Fruit fly (Drosophila melanogaster) whole organism, embryonic: ENCODE measurements around the gene Bet3.

Experiments
- Bdp1 ChIP-seq: fragments of 200-800 bp; sonication (Bioruptor generic); optimal IDR thresholded peaks from 3 replicates; lab custom pipeline; 2016; ENCODE audit warnings: missing biosample characterization, missing genetic modification characterization
- CG10209 ChIP-seq: fragments of 200-800 bp; sonication (Bioruptor generic); optimal IDR thresholded peaks from 3 replicates; lab custom pipeline; 2017; ENCODE audit warnings: missing biosample characterization, mild to moderate bottlenecking, missing genetic modification characterization, missing genetic modification reagents
- CG10274 ChIP-seq: fragments of 200-800 bp; sonication (Bioruptor generic); optimal IDR thresholded peaks from 3 replicates; lab custom pipeline; 2017; ENCODE audit warnings: missing biosample characterization, mild to moderate bottlenecking, missing genetic modification characterization
- CG10543 ChIP-seq: fragments of 200-800 bp; sonication (Bioruptor generic); optimal IDR thresholded peaks from 3 replicates; lab custom pipeline; 2017; ENCODE audit warnings: missing biosample characterization, mild to moderate bottlenecking, missing genetic modification characterization, moderate library complexity
- CG10654 ChIP-seq: fragments of 200-800 bp; sonication (Bioruptor generic); optimal IDR thresholded peaks from 2 replicates; lab custom pipeline; 2016; ENCODE audit warnings: missing biosample characterization, missing genetic modification characterization
- CG11695 ChIP-seq: fragments of 200-800 bp; sonication (Bioruptor generic); IDR thresholded peaks from 3 replicates; pipeline ENCODE4 v1.3.6; 2022; ENCODE audit warnings: missing biosample characterization, missing genetic modification characterization
- CG12219 ChIP-seq: fragments of 200-800 bp; sonication (Bioruptor generic); optimal IDR thresholded peaks from 3 replicates; lab custom pipeline; 2018; ENCODE audit warnings: missing biosample characterization, mild to moderate bottlenecking, missing genetic modification characterization
- CG12299 ChIP-seq: fragments of 200-800 bp; sonication (Bioruptor generic); optimal IDR thresholded peaks from 2 replicates; lab custom pipeline; 2018; ENCODE audit warnings: missing biosample characterization, mild to moderate bottlenecking, missing genetic modification characterization
- CG12769 ChIP-seq: fragments of 200-800 bp; sonication (Bioruptor generic); optimal IDR thresholded peaks from 2 replicates; lab custom pipeline; 2019; ENCODE audit warnings: missing biosample characterization, mild to moderate bottlenecking, missing genetic modification characterization, moderate library complexity
- CG13424 ChIP-seq: fragments of 200-800 bp; sonication (Bioruptor generic); optimal IDR thresholded peaks from 2 replicates; lab custom pipeline; 2019; ENCODE audit warnings: missing biosample characterization, mild to moderate bottlenecking, missing genetic modification characterization, moderate library complexity
- CG14014 ChIP-seq: fragments of 200-800 bp; sonication (Bioruptor generic); IDR thresholded peaks from 2 replicates; pipeline ENCODE4 v1.3.6; 2022; ENCODE audit warnings: missing biosample characterization, missing genetic modification characterization
- CG14441 ChIP-seq: fragments of 200-800 bp; sonication (Bioruptor generic); IDR thresholded peaks from 2 replicates; pipeline ENCODE4 v1.3.6; 2022; ENCODE audit warnings: missing biosample characterization, missing genetic modification characterization
- CG16813 ChIP-seq: fragments of 200-800 bp; sonication (Bioruptor generic); IDR thresholded peaks from 3 replicates; pipeline ENCODE4 v1.3.6; 2022; ENCODE audit warnings: missing biosample characterization, missing genetic modification characterization; ENCODE audit not compliant: partially characterized antibody
- CG2129 ChIP-seq: fragments of 200-800 bp; sonication (Bioruptor generic); IDR thresholded peaks from 2 replicates; pipeline ENCODE4 v1.3.6; 2022; ENCODE audit warnings: missing biosample characterization, missing genetic modification characterization; ENCODE audit not compliant: partially characterized antibody
- CG2199 ChIP-seq: fragments of 200-800 bp; sonication (Bioruptor generic); IDR thresholded peaks from 3 replicates; pipeline ENCODE4 v1.3.6; 2022; ENCODE audit warnings: missing biosample characterization, missing genetic modification characterization
- CG3065 ChIP-seq: fragments of 200-800 bp; sonication (Bioruptor generic); optimal IDR thresholded peaks from 2 replicates; lab custom pipeline; 2016; ENCODE audit warnings: missing biosample characterization, missing genetic modification characterization
- CG3163 ChIP-seq: fragments of 200-800 bp; sonication (Bioruptor generic); optimal IDR thresholded peaks from 3 replicates; lab custom pipeline; 2016; ENCODE audit warnings: missing biosample characterization, missing genetic modification characterization
- CG32532 ChIP-seq: fragments of 200-800 bp; sonication (Bioruptor generic); IDR thresholded peaks from 2 replicates; pipeline ENCODE4 v1.3.6; 2022; ENCODE audit warnings: missing biosample characterization, missing genetic modification characterization
- CG3281 ChIP-seq: fragments of 200-800 bp; sonication (Bioruptor generic); optimal IDR thresholded peaks from 3 replicates; lab custom pipeline; 2017; ENCODE audit warnings: missing biosample characterization, mild to moderate bottlenecking, missing genetic modification characterization
- CG3726 ChIP-seq: fragments of 200-800 bp; sonication (Bioruptor generic); IDR thresholded peaks from 3 replicates; pipeline ENCODE4, ENCODE4 v1.3.6; 2022; ENCODE audit warnings: missing biosample characterization, missing genetic modification characterization
- CG4282 ChIP-seq: fragments of 200-800 bp; sonication (Bioruptor generic); optimal IDR thresholded peaks from 2 replicates; lab custom pipeline; 2016; ENCODE audit warnings: missing biosample characterization, missing genetic modification characterization
- CG43689 ChIP-seq: fragments of 200-800 bp; sonication (Bioruptor generic); IDR thresholded peaks from 2 replicates; pipeline ENCODE4 v1.3.6; 2022; ENCODE audit warnings: missing biosample characterization, missing genetic modification characterization
- CG4424 ChIP-seq: fragments of 200-800 bp; sonication (Bioruptor generic); optimal IDR thresholded peaks from 3 replicates; lab custom pipeline; 2016; ENCODE audit warnings: missing biosample characterization, missing genetic modification characterization
- CG5245 ChIP-seq: fragments of 200-800 bp; sonication (Bioruptor generic); optimal IDR thresholded peaks from 3 replicates; lab custom pipeline; 2016; ENCODE audit warnings: missing biosample characterization, missing genetic modification characterization
- CG9876 ChIP-seq: fragments of 200-800 bp; sonication (Bioruptor generic); optimal IDR thresholded peaks from 2 replicates; lab custom pipeline; 2016; ENCODE audit warnings: missing biosample characterization, missing genetic modification characterization
- CkIIα-i1 ChIP-seq: fragments of 200-800 bp; sonication (Bioruptor generic); IDR thresholded peaks from 2 replicates; pipeline ENCODE4 v1.3.6; 2022; ENCODE audit warnings: missing biosample characterization, missing genetic modification characterization
- CrebB ChIP-seq: fragments of 200-800 bp; sonication (Bioruptor generic); optimal IDR thresholded peaks from 3 replicates; lab custom pipeline; 2018; ENCODE audit warnings: missing biosample characterization, mild to moderate bottlenecking, missing genetic modification characterization
- Dek ChIP-seq: fragments of 200-800 bp; sonication (Bioruptor generic); optimal IDR thresholded peaks from 3 replicates; lab custom pipeline; 2019; ENCODE audit warnings: missing biosample characterization, mild to moderate bottlenecking, missing genetic modification characterization, moderate library complexity
- H15 ChIP-seq: fragments of 200-800 bp; sonication (Bioruptor generic); IDR thresholded peaks from 3 replicates; pipeline ENCODE4 v1.3.6; 2022; ENCODE audit warnings: missing biosample characterization, missing genetic modification characterization
- H2.0 ChIP-seq: fragments of 200-800 bp; sonication (Bioruptor generic); IDR thresholded peaks from 2 replicates; pipeline ENCODE4 v1.3.6; 2022; ENCODE audit warnings: missing biosample characterization, missing genetic modification characterization
- Hr39 ChIP-seq: fragments of >200 bp; optimal IDR thresholded peaks from 2 replicates; lab custom pipeline; 2017
- NC2α ChIP-seq: fragments of 200-800 bp; sonication (Bioruptor generic); optimal IDR thresholded peaks from 2 replicates; lab custom pipeline; 2016; ENCODE audit warnings: missing biosample characterization, missing genetic modification characterization
- NFAT ChIP-seq: fragments of 200-800 bp; sonication (Bioruptor generic); IDR thresholded peaks from 2 replicates; pipeline ENCODE4 v1.3.6; 2022; ENCODE audit warnings: missing biosample characterization, missing genetic modification characterization
- Nf-YC ChIP-seq: fragments of 200-800 bp; optimal IDR thresholded peaks from 3 replicates; lab custom pipeline; 2019; ENCODE audit warnings: missing biosample characterization, mild to moderate bottlenecking, missing genetic modification characterization, moderate library complexity
- Side ChIP-seq: fragments of 200-800 bp; sonication (Bioruptor generic); optimal IDR thresholded peaks from 2 replicates; lab custom pipeline; 2016; ENCODE audit warnings: missing biosample characterization, missing genetic modification characterization
- Tbp ChIP-seq: fragments of >200 bp; optimal IDR thresholded peaks from 2 replicates; lab custom pipeline; 2018; ENCODE audit warnings: missing biosample characterization, missing genetic modification characterization
- Trl ChIP-seq, 3 experiments: fragments of >200 bp in 2 of 3; fragments of 200-800 bp in 1 of 3; sonication (Bioruptor generic) in 1 of 3; optimal IDR thresholded peaks; 2 replicates in 1 of 3; 3 replicates in 2 of 3; lab custom pipeline; 2016 to 2017; ENCODE audit warnings: missing biosample characterization in 1 of 3, missing genetic modification characterization in 1 of 3
- Usf ChIP-seq: fragments of 200-800 bp; sonication (Bioruptor generic); optimal IDR thresholded peaks from 2 replicates; lab custom pipeline; 2017; ENCODE audit warnings: missing genotype, missing biosample characterization, missing genetic modification characterization
- cwo ChIP-seq: fragments of 200-800 bp; sonication (Bioruptor generic); optimal IDR thresholded peaks from 3 replicates; lab custom pipeline; 2017; ENCODE audit warnings: missing biosample characterization, missing genetic modification characterization, mild to moderate bottlenecking, moderate library complexity, missing genetic modification reagents
- dmrt11E ChIP-seq: fragments of 200-800 bp; sonication (Bioruptor generic); optimal IDR thresholded peaks from 3 replicates; lab custom pipeline; 2018; ENCODE audit warnings: missing biosample characterization, mild to moderate bottlenecking, missing genetic modification characterization, moderate library complexity
- gce ChIP-seq: fragments of 200-800 bp; sonication (Bioruptor generic); IDR thresholded peaks from 3 replicates; pipeline ENCODE4 v1.3.6; 2022; ENCODE audit warnings: missing biosample characterization, missing genetic modification characterization
- hb ChIP-seq: fragments of 200-800 bp; sonication (Bioruptor generic); IDR thresholded peaks from 3 replicates; pipeline ENCODE4 v1.3.6; 2022; ENCODE audit warnings: missing biosample characterization, missing genetic modification characterization; ENCODE audit not compliant: partially characterized antibody
- hth ChIP-seq: fragments of >200 bp; optimal IDR thresholded peaks from 2 replicates; lab custom pipeline; 2017; ENCODE audit warnings: inconsistent platforms
- ken ChIP-seq: fragments of 200-800 bp; sonication (Bioruptor generic); IDR thresholded peaks from 3 replicates; pipeline ENCODE4 v1.3.6; 2022; ENCODE audit warnings: missing biosample characterization, missing genetic modification characterization
- oc ChIP-seq: fragments of 200-800 bp; sonication (Bioruptor generic); optimal IDR thresholded peaks from 2 replicates; lab custom pipeline; 2018; ENCODE audit warnings: missing biosample characterization, mild to moderate bottlenecking, missing genetic modification characterization, moderate library complexity
- otp ChIP-seq: fragments of 200-800 bp; sonication (Bioruptor generic); IDR thresholded peaks from 3 replicates; pipeline ENCODE4, ENCODE4 v1.3.6; 2022; ENCODE audit warnings: missing biosample characterization, missing genetic modification characterization
- shn ChIP-seq: fragments of 200-800 bp; sonication (Bioruptor generic); optimal IDR thresholded peaks from 3 replicates; lab custom pipeline; 2016; ENCODE audit warnings: missing biosample characterization, missing genetic modification characterization
- slbo ChIP-seq: fragments of 200-800 bp; sonication (Bioruptor generic); IDR thresholded peaks from 2 replicates; pipeline ENCODE4 v1.3.6; 2022; ENCODE audit warnings: missing biosample characterization, missing genetic modification characterization
- slou ChIP-seq: fragments of 200-800 bp; sonication (Bioruptor generic); optimal IDR thresholded peaks from 3 replicates; lab custom pipeline; 2016; ENCODE audit warnings: missing biosample characterization, missing genetic modification characterization
- trem ChIP-seq: fragments of 200-800 bp; optimal IDR thresholded peaks from 3 replicates; lab custom pipeline; 2019; ENCODE audit warnings: missing biosample characterization, mild to moderate bottlenecking, missing genetic modification characterization, moderate library complexity
- unc-4 ChIP-seq: fragments of 200-800 bp; sonication (Bioruptor generic); IDR thresholded peaks from 2 replicates; pipeline ENCODE4 v1.3.6; 2022; ENCODE audit warnings: missing biosample characterization, missing genetic modification characterization; ENCODE audit not compliant: partially characterized antibody

Gene Bet3

DNA sequence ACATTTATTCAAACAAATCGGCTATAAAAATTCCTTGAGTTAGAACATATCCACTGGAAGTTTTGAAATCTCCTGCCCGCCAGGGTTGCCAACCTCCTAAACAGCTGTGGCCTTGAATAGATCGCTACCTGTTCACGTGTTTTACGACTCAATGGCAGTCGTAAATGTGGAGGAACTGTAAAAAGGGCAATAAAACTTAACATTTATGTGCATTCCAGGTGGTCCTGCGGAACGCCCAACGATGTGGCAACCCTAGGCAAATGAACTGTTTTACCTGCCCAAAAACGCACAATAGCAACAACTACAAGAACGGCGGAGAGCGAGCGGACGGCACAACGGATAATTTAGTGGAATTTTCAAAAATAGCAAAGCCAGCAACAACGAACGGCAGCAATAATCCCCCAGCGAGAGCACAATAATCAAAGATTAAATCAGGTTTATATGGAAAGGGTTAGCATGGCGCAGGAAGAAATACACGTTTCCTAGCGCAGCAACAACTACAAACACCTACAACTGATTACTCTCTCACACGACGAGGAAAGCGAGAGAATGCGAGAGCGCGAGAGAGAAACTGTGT is 19.7 kb upstream of the Bet3 start (continued):
- no peak for TF ChIP-seq slou (GFP tag; lab: Kevin White, UChicago)
- peak; percentile 53 for TF ChIP-seq CG12769 (tag; lab: Kevin White, UChicago)
- TF ChIP-seq H2.0 (GFP tag; lab: Robert Waterston, UW), result peak; percentile 51
- TF ChIP-seq NC2α, result no peak
- no peak for TF ChIP-seq unc-4 (GFP tag; lab: Robert Waterston, UW)
- peak; percentile 20 for TF ChIP-seq CG3065 (GFP tag; lab: Kevin White, UChicago)
- no peak for TF ChIP-seq CkIIα-i1 (GFP tag; lab: Robert Waterston, UW)
- no peak for TF ChIP-seq CG13424 (tag; lab: Kevin White, UChicago)
- no peak for TF ChIP-seq gce
- TF ChIP-seq Trl (optimal IDR thresholded peaks at IDR 0.05; lab: Kevin White, UChicago), result peak in 1 of 2 experiments; percentile 96
- TF ChIP-seq Trl (GFP tag; optimal IDR thresholded peaks at IDR 0.05; lab: Kevin White, UChicago), result no peak
- TF ChIP-seq CG9876 (GFP tag; lab: Kevin White, UChicago), result no peak
- TF ChIP-seq ken (GFP tag; lab: Robert Waterston, UW), result peak; percentile 54; the same call in 1 of the 3 replicates
- TF ChIP-seq CG14441 (GFP tag; lab: Robert Waterston, UW), result peak; percentile 48; the same call in 1 of the 2 replicates
- no peak for TF ChIP-seq CG10543 (GFP tag; lab: Kevin White, UChicago)
- no peak for TF ChIP-seq H15 (GFP tag; lab: Robert Waterston, UW)
- no peak for TF ChIP-seq CG5245 (GFP tag; lab: Kevin White, UChicago)
- peak; percentile 42 for TF ChIP-seq dmrt11E (tag; lab: Kevin White, UChicago)
- TF ChIP-seq CG16813 (GFP tag; lab: Robert Waterston, UW), result no peak
- peak; percentile 52 for TF ChIP-seq shn (GFP tag; lab: Kevin White, UChicago)
- TF ChIP-seq CG3281 (GFP tag; lab: Kevin White, UChicago), result peak; percentile 53
- no peak for TF ChIP-seq Side (GFP tag; lab: Kevin White, UChicago)
- no peak for TF ChIP-seq CG10209 (GFP tag; lab: Kevin White, UChicago)
- TF ChIP-seq CG10654 (GFP tag; lab: Kevin White, UChicago), result peak; percentile 49
- no peak for TF ChIP-seq CG3163 (GFP tag; lab: Kevin White, UChicago)
- TF ChIP-seq CG2129 (GFP tag; lab: Robert Waterston, UW), result no peak
- no peak for TF ChIP-seq CrebB (tag; lab: Kevin White, UChicago)
- TF ChIP-seq CG11695 (GFP tag; lab: Robert Waterston, UW), result peak; percentile 47; the same call in 2 of the 3 replicates
- TF ChIP-seq Hr39 (lab: Kevin White, UChicago), result no peak
- TF ChIP-seq Usf (GFP tag; lab: Kevin White, UChicago), result peak; percentile 8
- TF ChIP-seq CG3726 (GFP tag; lab: Robert Waterston, UW), result no peak
- TF ChIP-seq hb, result no peak
- no peak for TF ChIP-seq CG43689 (GFP tag; lab: Robert Waterston, UW)
- TF ChIP-seq CG32532, result peak; percentile 62
- no peak for TF ChIP-seq trem (tag; lab: Kevin White, UChicago)
- no peak for TF ChIP-seq oc (tag; lab: Kevin White, UChicago)
- TF ChIP-seq Dek (tag; lab: Kevin White, UChicago), result no peak
- TF ChIP-seq slbo (GFP tag; lab: Robert Waterston, UW), result peak; percentile 59
- TF ChIP-seq CG12219 (GFP tag; lab: Kevin White, UChicago), result peak; percentile 18
- TF ChIP-seq CG12299 (tag; lab: Kevin White, UChicago), result no peak
- TF ChIP-seq CG10274 (GFP tag; lab: Kevin White, UChicago), result peak; percentile 23
- no peak for TF ChIP-seq cwo (GFP tag; lab: Kevin White, UChicago)
- TF ChIP-seq CG4424 (GFP tag; lab: Kevin White, UChicago), result no peak
- no peak for TF ChIP-seq Bdp1
- TF ChIP-seq Nf-YC (tag; lab: Kevin White, UChicago), result no peak
- TF ChIP-seq hth, result no peak
- peak; percentile 46; the same call in 1 of the 2 replicates for TF ChIP-seq CG14014 (GFP tag; lab: Robert Waterston, UW)
- TF ChIP-seq Tbp (GFP tag; lab: Kevin White, UChicago), result no peak
- no peak for TF ChIP-seq CG4282 (GFP tag; lab: Kevin White, UChicago)
- TF ChIP-seq otp, result peak; percentile 42; the same call in 2 of the 3 replicates
- TF ChIP-seq NFAT (GFP tag; lab: Robert Waterston, UW), result peak; percentile 47
- peak; percentile 73; the same call in 2 of the 3 replicates for TF ChIP-seq CG2199 (GFP tag; lab: Robert Waterston, UW)
